Worm (Caenorhabditis elegans) whole organism, L2 larva: ENCODE measurements around the gene F10C2.4.

Experiments used
- ceh-16 ChIP-seq: fragments of 150-350 bp; optimal IDR thresholded peaks from 2 replicates; lab custom pipeline; 2014; ENCODE audit warnings: missing biosample characterization, missing genetic modification characterization
- zag-1 ChIP-seq: fragments of 150-350 bp; optimal IDR thresholded peaks from 2 replicates; lab custom pipeline; 2014; ENCODE audit warnings: missing biosample characterization, missing genetic modification characterization

DNA sequence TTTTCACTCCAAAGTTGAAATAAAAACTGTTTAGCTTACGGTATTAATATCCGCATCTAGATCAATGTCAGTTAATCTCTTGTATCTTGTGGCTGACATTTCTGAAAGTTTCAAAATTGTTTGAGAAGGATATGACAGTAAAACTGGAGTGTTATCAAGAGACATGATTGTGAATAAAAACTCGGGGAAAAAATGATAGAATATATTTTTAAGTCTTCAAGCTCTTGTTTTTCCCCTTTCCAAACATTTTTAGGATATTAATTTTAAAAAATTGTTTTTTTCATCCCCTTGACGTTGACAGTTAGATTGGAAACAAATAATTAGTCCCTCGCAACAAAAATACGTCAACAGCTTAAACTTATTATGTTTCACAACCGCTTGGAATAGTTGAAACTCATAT is 33.5 kb downstream of the F10C2.4 start, which contains the start of gene R07B7.6:
- TF ChIP-seq zag-1 (tag; lab: Kevin White, UChicago), result no peak
- no peak for TF ChIP-seq ceh-16
